Worm (Caenorhabditis elegans): Measurements from ENCODE around the gene W07A12.4.

ce11 chrII:9130339-9130738 lies 15.7 kb upstream of the W07A12.4 start:
- TF ChIP-seq unc-42 (tag; optimal IDR thresholded peaks at IDR 0.05) = no peak
- no peak for TF ChIP-seq pqm-1 (tag; optimal IDR thresholded peaks at IDR 0.05)
- TF ChIP-seq rnt-1 (tag; optimal IDR thresholded peaks at IDR 0.05) = no peak
- TF ChIP-seq nhr-11 (tag; optimal IDR thresholded peaks at IDR 0.05) = no peak
- TF ChIP-seq hlh-30 (tag; optimal IDR thresholded peaks at IDR 0.05; ENCODE audit: insufficient read depth) = no peak
- TF ChIP-seq nfya-1 (tag; optimal IDR thresholded peaks at IDR 0.05) = no peak
- no peak for TF ChIP-seq hlh-6 (tag; optimal IDR thresholded peaks at IDR 0.05)
- no peak for TF ChIP-seq pha-2 (tag; optimal IDR thresholded peaks at IDR 0.05)
- TF ChIP-seq ceh-31 (tag; optimal IDR thresholded peaks at IDR 0.05) = no peak
- TF ChIP-seq hlh-8 (tag; optimal IDR thresholded peaks at IDR 0.05) = no peak
- no peak for TF ChIP-seq pha-4 (tag; optimal IDR thresholded peaks at IDR 0.05)
